Worm (Caenorhabditis elegans): Measurements from ENCODE around the gene enpp-1.
"Not testable (repeated sequence)": the region's sequence is repeated elsewhere in the genome, so short reads cannot be mapped to it uniquely, and the experiment has no call there.

ce11 chrV:12130688-12131087 is 569 bp upstream of the enpp-1 start, which contains the start of gene C27A7.6:
- TF ChIP-seq him-1, dao-5, W03F9.2 (tag; optimal IDR thresholded peaks at IDR 0.05): not testable (repeated sequence)

Measured in whole organism, L4/young adult.